Worm (Caenorhabditis elegans) whole organism, L1 larva: ENCODE measurements around the gene fbxc-15.
"Not testable (repeated sequence)": the region's sequence is repeated elsewhere in the genome, so short reads cannot be mapped to it uniquely, and the experiment has no call there.

ENCODE experiments used
- snpc-4 ChIP-seq: fragments of 150-350 bp; optimal IDR thresholded peaks from 2 replicates; lab custom pipeline; 2014; ENCODE audit warnings: missing biosample characterization, missing genetic modification characterization
- unc-98 ChIP-seq: fragments of 200-800 bp; sonication (Bioruptor generic); IDR thresholded peaks from 2 replicates; pipeline ENCODE4 v1.3.6; 2022; ENCODE audit warnings: missing genetic modification characterization, missing compliant biosample characterization

DNA sequence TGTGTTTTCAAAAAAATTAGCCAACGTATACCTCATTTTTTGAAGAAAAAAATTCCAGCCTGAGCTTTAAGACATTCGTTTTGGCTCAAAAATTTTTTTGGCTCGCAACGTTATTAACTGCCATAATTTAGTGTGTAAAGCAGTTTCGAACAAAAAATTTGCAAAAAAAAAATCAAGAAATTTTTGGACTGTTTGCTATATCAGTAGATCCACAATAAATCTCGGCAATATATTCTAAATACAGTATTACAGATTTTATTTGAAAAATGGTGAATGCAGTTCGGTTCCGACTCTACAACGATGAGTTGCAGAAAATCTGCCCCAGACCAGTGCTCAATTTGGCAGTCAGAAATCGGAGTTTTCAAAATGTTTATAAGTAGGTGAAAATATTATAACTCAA is 11.1 kb upstream of the fbxc-15 start, which contains the start of gene C32B5.6:
- not testable (repeated sequence) for TF ChIP-seq snpc-4 (tag; lab: Kevin White, UChicago); unc-98 (GFP tag; lab: Robert Waterston, UW)
